Fruit fly (Drosophila melanogaster) whole organism, embryonic: ENCODE measurements around the gene CG6294.

ENCODE experiments used
- Bdp1 ChIP-seq: fragments of 200-800 bp; sonication (Bioruptor generic); optimal IDR thresholded peaks from 3 replicates; lab custom pipeline; 2016; ENCODE audit warnings: missing biosample characterization, missing genetic modification characterization
- CG10147 ChIP-seq: fragments of 200-800 bp; sonication (Bioruptor generic); optimal IDR thresholded peaks from 2 replicates; lab custom pipeline; 2019; ENCODE audit warnings: missing biosample characterization, mild to moderate bottlenecking, missing genetic modification characterization, moderate library complexity
- CG11247 ChIP-seq: fragments of 200-800 bp; sonication (Bioruptor generic); IDR thresholded peaks from 2 replicates; pipeline ENCODE4 v1.3.6; 2022; ENCODE audit warnings: missing biosample characterization, missing genetic modification characterization
- CG11456 ChIP-seq: fragments of 200-800 bp; sonication (Bioruptor generic); IDR thresholded peaks from 3 replicates; pipeline ENCODE4 v1.3.6; 2022; ENCODE audit warnings: missing biosample characterization, missing genetic modification characterization
- CG12104 ChIP-seq: fragments of 200-800 bp; sonication (Bioruptor generic); optimal IDR thresholded peaks from 3 replicates; lab custom pipeline; 2016; ENCODE audit warnings: missing biosample characterization, missing genetic modification characterization
- CG15696 ChIP-seq: fragments of 200-800 bp; sonication (Bioruptor generic); optimal IDR thresholded peaks from 2 replicates; lab custom pipeline; 2019; ENCODE audit warnings: missing biosample characterization, mild to moderate bottlenecking, missing genetic modification characterization, moderate library complexity
- CG17912 ChIP-seq: fragments of 200-800 bp; sonication (Bioruptor generic); optimal IDR thresholded peaks from 2 replicates; lab custom pipeline; 2018; ENCODE audit warnings: missing biosample characterization, mild to moderate bottlenecking, missing genetic modification characterization
- CG18764 ChIP-seq: fragments of 200-800 bp; sonication (Bioruptor generic); optimal IDR thresholded peaks from 3 replicates; lab custom pipeline; 2016; ENCODE audit warnings: missing biosample characterization, missing genetic modification characterization
- CG2120 ChIP-seq: fragments of 200-800 bp; sonication (Bioruptor generic); optimal IDR thresholded peaks from 3 replicates; lab custom pipeline; 2016; ENCODE audit warnings: missing biosample characterization, missing genetic modification characterization
- CG2678 ChIP-seq: fragments of 200-800 bp; sonication (Bioruptor generic); optimal IDR thresholded peaks from 3 replicates; lab custom pipeline; 2019; ENCODE audit warnings: missing biosample characterization, mild to moderate bottlenecking, missing genetic modification characterization, moderate library complexity
- CG3281 ChIP-seq: fragments of 200-800 bp; sonication (Bioruptor generic); optimal IDR thresholded peaks from 3 replicates; lab custom pipeline; 2017; ENCODE audit warnings: missing biosample characterization, mild to moderate bottlenecking, missing genetic modification characterization
- CG34376 ChIP-seq: fragments of 200-800 bp; sonication (Bioruptor generic); optimal IDR thresholded peaks from 2 replicates; lab custom pipeline; 2018; ENCODE audit warnings: missing biosample characterization, mild to moderate bottlenecking, missing genetic modification characterization
- CG3838 ChIP-seq: fragments of 200-800 bp; sonication (Bioruptor generic); optimal IDR thresholded peaks from 3 replicates; lab custom pipeline; 2016; ENCODE audit warnings: missing biosample characterization, missing genetic modification characterization
- CG42726 ChIP-seq: fragments of 200-800 bp; sonication (Bioruptor generic); IDR thresholded peaks from 2 replicates; pipeline ENCODE4 v1.3.6; 2022; ENCODE audit warnings: missing biosample characterization, missing genetic modification characterization; ENCODE audit not compliant: partially characterized antibody
- CG4730 ChIP-seq: fragments of 200-800 bp; sonication (Bioruptor generic); IDR thresholded peaks from 2 replicates; pipeline ENCODE4 v1.3.6; 2022; ENCODE audit warnings: missing biosample characterization, missing genetic modification characterization
- CG7271 ChIP-seq: fragments of 200-800 bp; sonication (Bioruptor generic); optimal IDR thresholded peaks from 2 replicates; lab custom pipeline; 2018; ENCODE audit warnings: missing biosample characterization, mild to moderate bottlenecking, missing genetic modification characterization, moderate library complexity
- CG7839 ChIP-seq: fragments of 200-800 bp; sonication (Bioruptor generic); optimal IDR thresholded peaks from 3 replicates; lab custom pipeline; 2018; ENCODE audit warnings: missing biosample characterization, mild to moderate bottlenecking, missing genetic modification characterization, moderate library complexity
- CG9437 ChIP-seq: fragments of 200-800 bp; sonication (Bioruptor generic); optimal IDR thresholded peaks from 2 replicates; lab custom pipeline; 2018; ENCODE audit warnings: missing biosample characterization, mild to moderate bottlenecking, missing genetic modification characterization
- CHES-1-like ChIP-seq: fragments of 200-800 bp; sonication (Bioruptor generic); optimal IDR thresholded peaks from 2 replicates; lab custom pipeline; 2016; ENCODE audit warnings: missing biosample characterization, missing genetic modification characterization
- CTCF ChIP-seq: fragments of 200-800 bp; sonication (Bioruptor generic); optimal IDR thresholded peaks from 2 replicates; lab custom pipeline; 2017; ENCODE audit warnings: missing biosample characterization, mild to moderate bottlenecking, missing genetic modification characterization, moderate library complexity
- D19A ChIP-seq: fragments of 200-800 bp; optimal IDR thresholded peaks from 3 replicates; lab custom pipeline; 2019; ENCODE audit warnings: missing biosample characterization, mild to moderate bottlenecking, missing genetic modification characterization, moderate library complexity
- Drgx ChIP-seq: fragments of 200-800 bp; sonication (Bioruptor generic); IDR thresholded peaks from 2 replicates; pipeline ENCODE4 v1.3.6; 2022; ENCODE audit warnings: missing biosample characterization, missing genetic modification characterization
- E2f2 ChIP-seq: fragments of 200-800 bp; sonication (Bioruptor generic); IDR thresholded peaks from 2 replicates; pipeline ENCODE4 v1.3.6; 2022; ENCODE audit warnings: missing biosample characterization, missing genetic modification characterization
- Elba2 ChIP-seq: fragments of 200-800 bp; sonication (Bioruptor generic); optimal IDR thresholded peaks from 3 replicates; lab custom pipeline; 2016; ENCODE audit warnings: missing biosample characterization, missing genetic modification characterization
- GATAe ChIP-seq: fragments of 200-800 bp; sonication (Bioruptor generic); conservative IDR thresholded peaks from 2 replicates; pipeline ENCODE4 v1.3.6; 2022; ENCODE audit warnings: missing biosample characterization, missing genetic modification characterization
- Gsc ChIP-seq: fragments of 200-800 bp; sonication (Bioruptor generic); IDR thresholded peaks from 2 replicates; pipeline ENCODE4 v1.3.6; 2022; ENCODE audit warnings: missing biosample characterization, missing genetic modification characterization
- Gug ChIP-seq: fragments of 200-800 bp; sonication (Bioruptor generic); IDR thresholded peaks from 4 replicates; pipeline ENCODE4 v1.3.6; 2022; ENCODE audit warnings: missing biosample characterization, missing genetic modification characterization
- H2.0 ChIP-seq: fragments of 200-800 bp; sonication (Bioruptor generic); IDR thresholded peaks from 2 replicates; pipeline ENCODE4 v1.3.6; 2022; ENCODE audit warnings: missing biosample characterization, missing genetic modification characterization
- HLH3B ChIP-seq: fragments of 200-800 bp; sonication (Bioruptor generic); IDR thresholded peaks from 2 replicates; pipeline ENCODE4 v1.3.6; 2022; ENCODE audit warnings: missing biosample characterization, missing genetic modification characterization
- MTF-1 ChIP-seq: fragments of 200-800 bp; sonication (Bioruptor generic); optimal IDR thresholded peaks from 2 replicates; lab custom pipeline; 2018; ENCODE audit warnings: missing biosample characterization, mild to moderate bottlenecking, missing genetic modification characterization, borderline replicate concordance
- NC2α ChIP-seq: fragments of 200-800 bp; sonication (Bioruptor generic); optimal IDR thresholded peaks from 2 replicates; lab custom pipeline; 2016; ENCODE audit warnings: missing biosample characterization, missing genetic modification characterization
- bbx ChIP-seq: fragments of 200-800 bp; sonication (Bioruptor generic); IDR thresholded peaks from 2 replicates; pipeline ENCODE4 v1.3.6; 2022; ENCODE audit warnings: missing biosample characterization, missing genetic modification characterization; ENCODE audit not compliant: partially characterized antibody
- chif ChIP-seq, 2 experiments: fragments of 200-800 bp; sonication (Bioruptor generic); optimal IDR thresholded peaks; 3 replicates each; lab custom pipeline; 2016; ENCODE audit warnings: missing biosample characterization in 2 of 2, missing genetic modification characterization in 2 of 2
- ci ChIP-seq: fragments of 200-800 bp; sonication (Bioruptor generic); IDR thresholded peaks from 3 replicates; pipeline ENCODE4 v1.3.6; 2022; ENCODE audit warnings: missing biosample characterization, missing genetic modification characterization
- crc ChIP-seq: fragments of 200-800 bp; sonication (Bioruptor generic); optimal IDR thresholded peaks from 2 replicates; lab custom pipeline; 2016; ENCODE audit warnings: missing biosample characterization, missing genetic modification characterization
- dimm ChIP-seq: fragments of 200-800 bp; sonication (Bioruptor generic); IDR thresholded peaks from 2 replicates; pipeline ENCODE4 v1.3.6; 2022; ENCODE audit warnings: missing biosample characterization, missing genetic modification characterization
- ems ChIP-seq: fragments of 200-800 bp; sonication (Bioruptor generic); optimal IDR thresholded peaks from 3 replicates; lab custom pipeline; 2016; ENCODE audit warnings: missing biosample characterization, missing genetic modification characterization
- esg ChIP-seq: fragments of 200-800 bp; sonication (Bioruptor generic); conservative IDR thresholded peaks from 2 replicates; pipeline ENCODE4 v1.3.6; 2022; ENCODE audit warnings: missing biosample characterization, missing genetic modification characterization
- fu2 ChIP-seq: fragments of 200-800 bp; sonication (Bioruptor generic); optimal IDR thresholded peaks from 2 replicates; lab custom pipeline; 2016; ENCODE audit warnings: missing biosample characterization, missing genetic modification characterization
- lov ChIP-seq, 2 experiments: fragments of 200-800 bp in 1 of 2; fragments of >200 bp in 1 of 2; sonication (Bioruptor generic) in 1 of 2; IDR thresholded peaks in 1 of 2; optimal IDR thresholded peaks in 1 of 2; 2 replicates in 1 of 2; 3 replicates in 1 of 2; pipeline versions ENCODE4 v1.3.6 to Lab custom; 2017 to 2022; ENCODE audit warnings: missing biosample characterization in 1 of 2, missing genetic modification characterization in 1 of 2
- otp ChIP-seq: fragments of 200-800 bp; sonication (Bioruptor generic); IDR thresholded peaks from 3 replicates; pipeline ENCODE4, ENCODE4 v1.3.6; 2022; ENCODE audit warnings: missing biosample characterization, missing genetic modification characterization
- pb ChIP-seq: fragments of 200-800 bp; sonication (Bioruptor generic); optimal IDR thresholded peaks from 3 replicates; lab custom pipeline; 2016; ENCODE audit warnings: missing biosample characterization, missing genetic modification characterization
- pho ChIP-seq: fragments of 200-800 bp; sonication (Bioruptor generic); optimal IDR thresholded peaks from 2 replicates; lab custom pipeline; 2016; ENCODE audit warnings: missing biosample characterization, missing genetic modification characterization
- sd ChIP-seq: fragments of 200-800 bp; sonication (Bioruptor generic); optimal IDR thresholded peaks from 3 replicates; lab custom pipeline; 2018; ENCODE audit warnings: missing biosample characterization, mild to moderate bottlenecking, missing genetic modification characterization, moderate library complexity
- sens ChIP-seq: fragments of 200-800 bp; sonication (Bioruptor generic); peaks from one replicate; lab custom pipeline; 2016; ENCODE audit warnings: missing biosample characterization, missing genetic modification characterization
- sr ChIP-seq: fragments of 200-800 bp; sonication (Bioruptor generic); IDR thresholded peaks from 3 replicates; pipeline ENCODE4 v1.3.6; 2022; ENCODE audit warnings: missing biosample characterization, missing genetic modification characterization
- sug ChIP-seq: fragments of 200-800 bp; optimal IDR thresholded peaks from 2 replicates; lab custom pipeline; 2019; ENCODE audit warnings: missing biosample characterization, mild to moderate bottlenecking, missing genetic modification characterization, moderate library complexity
- unpg ChIP-seq: fragments of 200-800 bp; sonication (Bioruptor generic); optimal IDR thresholded peaks from 3 replicates; lab custom pipeline; 2018; ENCODE audit warnings: missing biosample characterization, mild to moderate bottlenecking, missing genetic modification characterization, moderate library complexity
- vvl ChIP-seq: fragments of 200-800 bp; sonication (Bioruptor generic); IDR thresholded peaks from 2 replicates; pipeline ENCODE4 v1.3.6; 2022; ENCODE audit warnings: missing biosample characterization, missing genetic modification characterization
- wdn ChIP-seq: fragments of 200-800 bp; sonication (Bioruptor generic); IDR thresholded peaks from 2 replicates; pipeline ENCODE4 v1.3.6; 2022; ENCODE audit warnings: missing biosample characterization, missing genetic modification characterization
- zfh2 ChIP-seq: fragments of 200-800 bp; sonication (Bioruptor generic); optimal IDR thresholded peaks from 2 replicates; lab custom pipeline; 2016; ENCODE audit warnings: missing biosample characterization, missing genetic modification characterization

The CG6294 gene

DNA sequence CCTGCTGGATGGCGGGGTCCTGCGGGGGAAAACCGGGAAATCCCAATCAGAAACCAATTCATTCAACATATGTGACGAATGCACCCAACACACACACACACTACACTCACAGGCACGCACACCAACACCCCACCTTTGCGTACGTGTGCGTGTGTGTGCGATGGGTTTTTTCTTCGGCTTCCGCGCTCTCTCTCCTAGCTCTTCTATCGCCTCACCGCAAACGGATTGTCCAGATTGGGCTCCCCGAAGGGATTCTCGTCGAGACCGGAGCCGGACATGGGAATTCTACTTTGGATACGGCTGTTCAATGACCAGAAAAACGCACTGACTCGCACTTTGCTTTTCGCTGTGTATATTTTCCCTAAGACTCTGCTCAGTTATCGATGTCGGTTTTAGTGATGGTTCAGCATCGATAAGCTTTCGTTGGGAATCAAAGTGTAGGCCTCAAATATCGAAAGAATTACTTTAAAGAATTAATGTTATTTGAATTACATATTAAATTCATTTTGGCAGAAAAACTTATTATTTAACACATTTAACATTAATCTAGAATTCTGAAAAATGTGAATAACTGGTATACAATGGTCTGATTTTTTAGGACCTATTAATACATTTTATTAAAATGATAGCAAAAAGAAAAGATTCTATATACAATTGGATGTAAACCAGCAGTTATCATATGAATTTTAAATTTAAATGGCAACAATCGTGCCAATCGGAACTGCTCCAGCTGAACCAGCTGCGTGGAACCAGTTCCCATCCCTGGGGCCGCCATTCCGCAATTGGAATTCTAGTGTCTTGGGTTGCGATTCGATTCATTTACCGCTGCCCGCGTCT is 12.8 kb upstream of the CG6294 start, which contains the start of the genes Scamp and Ahcy (continued):
- TF ChIP-seq GATAe (GFP tag; lab: Robert Waterston, UW), result no peak
- no peak for TF ChIP-seq CG34376 (GFP tag; lab: Kevin White, UChicago)
- no peak for TF ChIP-seq CG3838
- no peak for TF ChIP-seq otp
- TF ChIP-seq unpg (GFP tag; lab: Kevin White, UChicago), result no peak
- peak; percentile 28; the same call in 1 of the 2 replicates for TF ChIP-seq bbx (GFP tag; lab: Robert Waterston, UW)
- no peak for TF ChIP-seq MTF-1
- TF ChIP-seq E2f2 (GFP tag; lab: Robert Waterston, UW), result no peak; the same call in 1 of the 2 replicates
- TF ChIP-seq ci (GFP tag; lab: Robert Waterston, UW), result no peak
- TF ChIP-seq CG7271, result no peak
- TF ChIP-seq CG7839 (tag; lab: Kevin White, UChicago), result no peak
- no peak for TF ChIP-seq lov (optimal IDR thresholded peaks at IDR 0.05; lab: Kevin White, UChicago)
- no peak for TF ChIP-seq lov (GFP tag; IDR thresholded peaks at IDR 0.05; lab: Robert Waterston, UW)
- TF ChIP-seq crc (GFP tag; lab: Kevin White, UChicago), result no peak
- no peak for TF ChIP-seq HLH3B (GFP tag; lab: Robert Waterston, UW)
- TF ChIP-seq sens (GFP tag; lab: Kevin White, UChicago), result peak; percentile 70
- no peak for TF ChIP-seq vvl (GFP tag; lab: Robert Waterston, UW)
- no peak for TF ChIP-seq CG11247 (GFP tag; lab: Robert Waterston, UW)
- TF ChIP-seq pb (GFP tag; lab: Kevin White, UChicago), result no peak
- no peak for TF ChIP-seq CG18764 (GFP tag; lab: Kevin White, UChicago)
- no peak for TF ChIP-seq CHES-1-like (GFP tag; lab: Kevin White, UChicago)
- peak; percentile 6 for TF ChIP-seq CG10147
- TF ChIP-seq ems (GFP tag; lab: Kevin White, UChicago), result no peak
- TF ChIP-seq CG11456 (GFP tag; lab: Robert Waterston, UW), result no peak
- TF ChIP-seq Gsc (GFP tag; lab: Robert Waterston, UW), result no peak
- TF ChIP-seq CG2120 (GFP tag; lab: Kevin White, UChicago), result peak; percentile 37
- TF ChIP-seq CG4730 (GFP tag; lab: Robert Waterston, UW), result no peak
- TF ChIP-seq Bdp1 (GFP tag; lab: Kevin White, UChicago), result no peak
- TF ChIP-seq pho (GFP tag; lab: Kevin White, UChicago), result peak; percentile 4
- TF ChIP-seq D19A (tag; lab: Kevin White, UChicago), result no peak
- no peak for TF ChIP-seq Gug (GFP tag; lab: Robert Waterston, UW)
- TF ChIP-seq CTCF (GFP tag; lab: Kevin White, UChicago), result no peak
- no peak for TF ChIP-seq CG17912
- no peak for TF ChIP-seq fu2
- TF ChIP-seq sr (GFP tag; lab: Robert Waterston, UW), result no peak
- no peak for TF ChIP-seq H2.0
- no peak for TF ChIP-seq NC2α
- TF ChIP-seq Elba2 (GFP tag; lab: Kevin White, UChicago), result no peak
- TF ChIP-seq dimm (GFP tag; lab: Robert Waterston, UW), result no peak
- TF ChIP-seq CG2678 (tag; lab: Kevin White, UChicago), result peak; percentile 32
- TF ChIP-seq zfh2, result no peak
- no peak for TF ChIP-seq chif (GFP tag; optimal IDR thresholded peaks at IDR 0.05; lab: Kevin White, UChicago)
- TF ChIP-seq esg (GFP tag; lab: Robert Waterston, UW), result no peak
- no peak for TF ChIP-seq CG12104 (GFP tag; lab: Kevin White, UChicago)
- no peak for TF ChIP-seq Drgx
- TF ChIP-seq wdn (GFP tag; lab: Robert Waterston, UW), result no peak
- TF ChIP-seq sug (tag; lab: Kevin White, UChicago), result no peak
- no peak for TF ChIP-seq CG15696 (tag; lab: Kevin White, UChicago)
- TF ChIP-seq sd, result peak; percentile 53
- TF ChIP-seq CG9437 (GFP tag; lab: Kevin White, UChicago), result peak; percentile 14
- no peak for TF ChIP-seq CG3281 (GFP tag; lab: Kevin White, UChicago)
- no peak for TF ChIP-seq CG42726
